Fruit fly (Drosophila melanogaster): ENCODE data around the gene Spt6.

- TF ChIP-seq pan (optimal IDR thresholded peaks at IDR 0.05): no peak
- no peak for TF ChIP-seq usp (GFP tag; optimal IDR thresholded peaks at IDR 0.05)
- no peak for TF ChIP-seq CG8478 (optimal IDR thresholded peaks at IDR 0.05)
Observed at dm6 chrX:6219227-6219626, 48.4 kb upstream of the Spt6 start, which contains the start of gene Btnd.
